Fruit fly (Drosophila melanogaster) whole organism, embryonic: ENCODE measurements around the gene sad.

Source experiments
- Atf3 ChIP-seq: fragments of 200-800 bp; sonication (Bioruptor generic); optimal IDR thresholded peaks from 3 replicates; lab custom pipeline; 2016; ENCODE audit warnings: missing biosample characterization, missing genetic modification characterization
- CG11398 ChIP-seq: fragments of 200-800 bp; sonication (Bioruptor generic); optimal IDR thresholded peaks from 2 replicates; lab custom pipeline; 2016; ENCODE audit warnings: missing biosample characterization, missing genetic modification characterization
- CG12219 ChIP-seq: fragments of 200-800 bp; sonication (Bioruptor generic); optimal IDR thresholded peaks from 3 replicates; lab custom pipeline; 2018; ENCODE audit warnings: missing biosample characterization, mild to moderate bottlenecking, missing genetic modification characterization
- CG15601 ChIP-seq: fragments of 200-800 bp; sonication (Bioruptor generic); optimal IDR thresholded peaks from 3 replicates; lab custom pipeline; 2019; ENCODE audit warnings: missing biosample characterization, mild to moderate bottlenecking, missing genetic modification characterization, moderate library complexity
- CG2202 ChIP-seq: fragments of 200-800 bp; sonication (Bioruptor generic); optimal IDR thresholded peaks from 2 replicates; lab custom pipeline; 2018; ENCODE audit warnings: missing biosample characterization, mild to moderate bottlenecking, missing genetic modification characterization
- CG32767 ChIP-seq: fragments of 200-800 bp; sonication (Bioruptor generic); IDR thresholded peaks from 2 replicates; pipeline ENCODE4 v1.3.6; 2022; ENCODE audit warnings: missing biosample characterization, missing genetic modification characterization
- CG3407 ChIP-seq: fragments of 200-800 bp; sonication (Bioruptor generic); optimal IDR thresholded peaks from 2 replicates; lab custom pipeline; 2018; ENCODE audit warnings: missing biosample characterization, mild to moderate bottlenecking, missing genetic modification characterization
- CG34224 ChIP-seq: fragments of 200-800 bp; sonication (Bioruptor generic); IDR thresholded peaks from 3 replicates; pipeline ENCODE4 v1.3.6; 2022; ENCODE audit warnings: missing biosample characterization, missing genetic modification characterization; ENCODE audit not compliant: partially characterized antibody
- CG34422 ChIP-seq: fragments of 200-800 bp; sonication (Bioruptor generic); IDR thresholded peaks from 3 replicates; pipeline ENCODE4 v1.3.6; 2022; ENCODE audit warnings: missing biosample characterization, missing genetic modification characterization
- CG6254 ChIP-seq: fragments of 200-800 bp; sonication (Bioruptor generic); optimal IDR thresholded peaks from 3 replicates; lab custom pipeline; 2017; ENCODE audit warnings: mild to moderate bottlenecking, missing biosample characterization, missing genetic modification reagents, missing genetic modification characterization
- CG8765 ChIP-seq: fragments of 200-800 bp; sonication (Bioruptor generic); IDR thresholded peaks from 2 replicates; pipeline ENCODE4 v1.3.6; 2022; ENCODE audit warnings: missing biosample characterization, missing genetic modification characterization
- CG8924 ChIP-seq: fragments of 200-800 bp; optimal IDR thresholded peaks from 3 replicates; lab custom pipeline; 2019; ENCODE audit warnings: missing biosample characterization, mild to moderate bottlenecking, missing genetic modification characterization, moderate library complexity
- CG8944 ChIP-seq: fragments of 200-800 bp; sonication (Bioruptor generic); optimal IDR thresholded peaks from 3 replicates; lab custom pipeline; 2016; ENCODE audit warnings: missing biosample characterization, missing genetic modification characterization
- CG9609 ChIP-seq: fragments of 200-800 bp; sonication (Bioruptor generic); optimal IDR thresholded peaks from 3 replicates; lab custom pipeline; 2016; ENCODE audit warnings: missing biosample characterization, missing genetic modification characterization
- CG9932 ChIP-seq: fragments of 200-800 bp; sonication (Bioruptor generic); IDR thresholded peaks from 2 replicates; pipeline ENCODE4 v1.3.6; 2022; ENCODE audit warnings: missing biosample characterization, missing genetic modification characterization
- CTCF ChIP-seq: fragments of 200-800 bp; sonication (Bioruptor generic); optimal IDR thresholded peaks from 2 replicates; lab custom pipeline; 2017; ENCODE audit warnings: missing biosample characterization, mild to moderate bottlenecking, missing genetic modification characterization, moderate library complexity
- Dfd ChIP-seq, 2 experiments: fragments of >200 bp; optimal IDR thresholded peaks; 2 replicates each; lab custom pipeline; 2017; ENCODE audit warnings: missing biosample characterization in 2 of 2, missing genetic modification characterization in 2 of 2
- Dref ChIP-seq: fragments of 200-800 bp; sonication (Bioruptor generic); IDR thresholded peaks from 2 replicates; pipeline ENCODE4 v1.3.6; 2022; ENCODE audit warnings: missing biosample characterization, missing genetic modification characterization
- Drgx ChIP-seq: fragments of 200-800 bp; sonication (Bioruptor generic); IDR thresholded peaks from 2 replicates; pipeline ENCODE4 v1.3.6; 2022; ENCODE audit warnings: missing biosample characterization, missing genetic modification characterization
- ERR ChIP-seq: fragments of 200-800 bp; sonication (Bioruptor generic); optimal IDR thresholded peaks from 2 replicates; lab custom pipeline; 2016; ENCODE audit warnings: missing biosample characterization, missing genetic modification characterization
- Fer3 ChIP-seq: fragments of 200-800 bp; sonication (Bioruptor generic); optimal IDR thresholded peaks from 2 replicates; lab custom pipeline; 2018; ENCODE audit warnings: missing biosample characterization, mild to moderate bottlenecking, missing genetic modification characterization, moderate library complexity
- Gug ChIP-seq: fragments of 200-800 bp; sonication (Bioruptor generic); IDR thresholded peaks from 4 replicates; pipeline ENCODE4 v1.3.6; 2022; ENCODE audit warnings: missing biosample characterization, missing genetic modification characterization
- Lhr ChIP-seq: fragments of 200-800 bp; sonication (Bioruptor generic); optimal IDR thresholded peaks from 3 replicates; lab custom pipeline; 2017; ENCODE audit warnings: mild to moderate bottlenecking, missing biosample characterization, missing genetic modification reagents, missing genetic modification characterization
- Mrtf ChIP-seq: fragments of 200-800 bp; sonication (Bioruptor generic); IDR thresholded peaks from 3 replicates; pipeline ENCODE4 v1.3.6; 2022; ENCODE audit warnings: missing biosample characterization, missing genetic modification characterization
- Myb ChIP-seq: fragments of 200-800 bp; sonication (Bioruptor generic); optimal IDR thresholded peaks from 2 replicates; lab custom pipeline; 2016; ENCODE audit warnings: missing biosample characterization, missing genetic modification characterization
- Opbp ChIP-seq: fragments of 200-800 bp; sonication (Bioruptor generic); IDR thresholded peaks from 3 replicates; pipeline ENCODE4 v1.3.6; 2022; ENCODE audit warnings: missing biosample characterization, missing genetic modification characterization; ENCODE audit not compliant: partially characterized antibody
- Ptx1 ChIP-seq: fragments of 200-800 bp; sonication (Bioruptor generic); IDR thresholded peaks from 2 replicates; pipeline ENCODE4 v1.3.6; 2022; ENCODE audit warnings: missing biosample characterization, missing genetic modification characterization
- Rfx ChIP-seq: fragments of 200-800 bp; sonication (Bioruptor generic); IDR thresholded peaks from 2 replicates; pipeline ENCODE4 v1.3.6; 2022; ENCODE audit warnings: missing biosample characterization, missing genetic modification characterization
- Scr ChIP-seq: fragments of 200-800 bp; sonication (Bioruptor generic); IDR thresholded peaks from 2 replicates; pipeline ENCODE4 v1.3.6; 2022; ENCODE audit warnings: missing biosample characterization, missing genetic modification characterization; ENCODE audit not compliant: partially characterized antibody
- Stat92E ChIP-seq, 3 experiments: fragments of >200 bp in 2 of 3; fragments of 200-800 bp in 1 of 3; sonication (Bioruptor generic) in 1 of 3; optimal IDR thresholded peaks; 2 replicates each; lab custom pipeline; 2017 to 2019; ENCODE audit warnings: missing biosample characterization in 3 of 3, missing genetic modification characterization in 3 of 3, mild to moderate bottlenecking in 1 of 3, moderate library complexity in 1 of 3
- Xrp1 ChIP-seq: fragments of 200-800 bp; sonication (Bioruptor generic); IDR thresholded peaks from 2 replicates; pipeline ENCODE4 v1.3.6; 2022; ENCODE audit warnings: missing biosample characterization, missing genetic modification characterization
- YL-1 ChIP-seq: fragments of 200-800 bp; sonication (Bioruptor generic); optimal IDR thresholded peaks from 3 replicates; lab custom pipeline; 2017; ENCODE audit warnings: missing biosample characterization, mild to moderate bottlenecking, missing genetic modification characterization
- chn ChIP-seq: fragments of 200-800 bp; sonication (Bioruptor generic); optimal IDR thresholded peaks from 2 replicates; lab custom pipeline; 2016; ENCODE audit warnings: missing biosample characterization, missing genetic modification characterization
- ci ChIP-seq: fragments of 200-800 bp; sonication (Bioruptor generic); IDR thresholded peaks from 3 replicates; pipeline ENCODE4 v1.3.6; 2022; ENCODE audit warnings: missing biosample characterization, missing genetic modification characterization
- dati ChIP-seq: fragments of 200-800 bp; sonication (Bioruptor generic); IDR thresholded peaks from 2 replicates; pipeline ENCODE4 v1.3.6; 2022; ENCODE audit warnings: missing biosample characterization, missing genetic modification characterization
- dimm ChIP-seq: fragments of 200-800 bp; sonication (Bioruptor generic); IDR thresholded peaks from 2 replicates; pipeline ENCODE4 v1.3.6; 2022; ENCODE audit warnings: missing biosample characterization, missing genetic modification characterization
- fd3F ChIP-seq: fragments of 200-800 bp; sonication (Bioruptor generic); optimal IDR thresholded peaks from 2 replicates; lab custom pipeline; 2018; ENCODE audit warnings: missing biosample characterization, mild to moderate bottlenecking, missing genetic modification characterization, moderate library complexity
- gro ChIP-seq: fragments of 200-800 bp; sonication (Bioruptor generic); optimal IDR thresholded peaks from 2 replicates; lab custom pipeline; 2016; ENCODE audit warnings: missing biosample characterization, missing genetic modification characterization
- gt ChIP-seq: fragments of 200-800 bp; sonication (Bioruptor generic); IDR thresholded peaks from 2 replicates; pipeline ENCODE4 v1.3.6; 2022; ENCODE audit warnings: missing biosample characterization, missing genetic modification characterization
- insv ChIP-seq, 2 experiments: fragments of 200-800 bp; sonication (Bioruptor generic); optimal IDR thresholded peaks; 3 replicates each; lab custom pipeline; 2016 to 2018; ENCODE audit warnings: missing biosample characterization in 2 of 2, missing genetic modification characterization in 2 of 2
- inv ChIP-seq: fragments of 200-800 bp; sonication (Bioruptor generic); IDR thresholded peaks from 2 replicates; pipeline ENCODE4 v1.3.6; 2022; ENCODE audit warnings: missing biosample characterization, missing genetic modification characterization; ENCODE audit not compliant: partially characterized antibody
- jumu ChIP-seq: fragments of 200-800 bp; sonication (Bioruptor generic); optimal IDR thresholded peaks from 3 replicates; lab custom pipeline; 2016; ENCODE audit warnings: missing biosample characterization, missing genetic modification characterization
- nau ChIP-seq: fragments of 200-800 bp; sonication (Bioruptor generic); optimal IDR thresholded peaks from 3 replicates; lab custom pipeline; 2017; ENCODE audit warnings: missing biosample characterization, mild to moderate bottlenecking, missing genetic modification characterization, missing genetic modification reagents
- pita ChIP-seq: fragments of 200-800 bp; sonication (Bioruptor generic); optimal IDR thresholded peaks from 2 replicates; lab custom pipeline; 2017; ENCODE audit warnings: missing biosample characterization, mild to moderate bottlenecking, missing genetic modification characterization
- pum ChIP-seq: fragments of 200-800 bp; sonication (Bioruptor generic); optimal IDR thresholded peaks from 2 replicates; lab custom pipeline; 2016; ENCODE audit warnings: missing biosample characterization, missing genetic modification characterization
- shn ChIP-seq: fragments of 200-800 bp; sonication (Bioruptor generic); optimal IDR thresholded peaks from 3 replicates; lab custom pipeline; 2016; ENCODE audit warnings: missing biosample characterization, missing genetic modification characterization
- tap ChIP-seq: fragments of 200-800 bp; optimal IDR thresholded peaks from 3 replicates; lab custom pipeline; 2019; ENCODE audit warnings: missing biosample characterization, mild to moderate bottlenecking, missing genetic modification characterization, moderate library complexity
- wor ChIP-seq: fragments of 200-800 bp; sonication (Bioruptor generic); IDR thresholded peaks from 2 replicates; pipeline ENCODE4 v1.3.6; 2022; ENCODE audit warnings: missing biosample characterization, missing genetic modification characterization
- yki ChIP-seq: fragments of >200 bp; optimal IDR thresholded peaks from 3 replicates; lab custom pipeline; 2018
- zen2 ChIP-seq: fragments of 200-800 bp; sonication (Bioruptor generic); IDR thresholded peaks from 3 replicates; pipeline ENCODE4 v1.3.6; 2022; ENCODE audit warnings: missing biosample characterization, missing genetic modification characterization; ENCODE audit not compliant: partially characterized antibody

The sad gene

DNA sequence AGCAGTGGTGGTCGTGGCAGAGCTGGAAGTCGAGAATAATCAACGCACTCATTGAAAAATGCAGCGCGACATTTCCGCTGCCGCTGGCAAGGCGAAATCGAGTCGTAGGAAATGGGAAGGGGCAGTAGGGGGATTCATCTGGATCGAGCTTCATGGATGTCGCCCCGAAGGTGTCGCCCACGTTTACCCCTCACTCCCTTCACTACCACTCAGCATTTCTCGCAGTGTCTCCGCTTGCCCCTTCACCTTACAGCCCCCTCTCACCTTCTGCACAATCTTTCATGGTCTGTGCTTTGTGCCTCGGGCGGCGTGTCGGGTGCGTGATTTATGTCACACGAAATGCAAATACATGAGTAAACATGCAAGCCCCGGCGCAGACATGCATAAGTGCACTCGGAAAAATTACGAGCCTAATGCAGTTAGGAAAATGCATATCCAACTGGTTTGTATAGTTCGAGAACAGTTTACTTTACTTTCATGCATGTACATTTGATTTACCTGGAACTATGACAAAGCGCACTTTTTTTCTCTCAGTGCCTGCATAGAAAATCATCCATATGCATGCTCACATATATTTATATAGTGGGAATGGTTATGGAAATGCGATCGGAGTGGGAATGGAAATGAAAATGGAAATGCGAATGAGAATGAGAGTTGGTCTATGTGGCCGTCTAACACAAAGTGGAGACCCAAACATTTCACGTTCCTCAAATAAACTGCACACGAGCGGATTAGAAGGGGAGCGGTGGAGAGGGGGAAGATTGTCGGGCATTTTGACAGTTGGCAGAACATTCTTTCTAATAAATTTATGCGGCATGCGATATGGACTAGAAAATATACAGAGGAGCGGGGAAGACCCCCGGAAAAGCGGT, 27.4 kb upstream of the sad start (continued):
- TF ChIP-seq Dref (GFP tag; lab: Robert Waterston, UW): no peak
- TF ChIP-seq Scr: no peak
- 0 out of 2 replicates have a peak, but pooled peaks have one; percentile 32 for TF ChIP-seq Rfx (GFP tag; lab: Robert Waterston, UW)
- TF ChIP-seq dati: peak; percentile 91
- TF ChIP-seq Gug: peak; percentile 90
- no peak for TF ChIP-seq pita (GFP tag; lab: Kevin White, UChicago)
- peak; percentile 88 for TF ChIP-seq CG8924
- TF ChIP-seq ci: peak; percentile 97
- TF ChIP-seq Opbp (GFP tag; lab: Robert Waterston, UW): 0 out of 3 replicates have a peak, but pooled peaks have one; percentile 42
- TF ChIP-seq jumu (GFP tag; lab: Kevin White, UChicago): peak; percentile 93
- TF ChIP-seq CTCF: peak; percentile 57
- peak; percentile 92 for TF ChIP-seq Drgx (GFP tag; lab: Robert Waterston, UW)
- TF ChIP-seq gro (GFP tag; lab: Kevin White, UChicago): no peak
- TF ChIP-seq zen2: no peak
- TF ChIP-seq shn (GFP tag; lab: Kevin White, UChicago): peak; percentile 81
- peak; percentile 87 for TF ChIP-seq CG12219 (GFP tag; lab: Kevin White, UChicago)
- TF ChIP-seq Mrtf (GFP tag; lab: Robert Waterston, UW): peak; percentile 86
- no peak for TF ChIP-seq fd3F
- peak; percentile 92 for TF ChIP-seq Ptx1 (GFP tag; lab: Robert Waterston, UW)
- peak; percentile 91 for TF ChIP-seq CG6254
- TF ChIP-seq ERR (GFP tag; lab: Kevin White, UChicago): peak; percentile 78
- peak; percentile 92 for TF ChIP-seq wor (GFP tag; lab: Robert Waterston, UW)
- TF ChIP-seq CG9932 (GFP tag; lab: Robert Waterston, UW): no peak
- TF ChIP-seq inv (GFP tag; lab: Robert Waterston, UW): no peak
- peak; percentile 94 for TF ChIP-seq CG15601 (tag; lab: Kevin White, UChicago)
- peak; percentile 93 for TF ChIP-seq chn (GFP tag; lab: Kevin White, UChicago)
- TF ChIP-seq CG32767 (GFP tag; lab: Robert Waterston, UW): peak; percentile 83
- no peak for TF ChIP-seq insv (GFP tag; optimal IDR thresholded peaks at IDR 0.05; lab: Kevin White, UChicago)
- no peak for TF ChIP-seq CG34224 (GFP tag; lab: Robert Waterston, UW)
- TF ChIP-seq CG9609 (GFP tag; lab: Kevin White, UChicago): peak; percentile 84
- peak; percentile 11 for TF ChIP-seq YL-1 (GFP tag; lab: Kevin White, UChicago)
- peak; percentile 90 for TF ChIP-seq CG2202 (tag; lab: Kevin White, UChicago)
- TF ChIP-seq pum (GFP tag; lab: Kevin White, UChicago): peak; percentile 90
- TF ChIP-seq CG11398: peak; percentile 87
- TF ChIP-seq CG3407 (GFP tag; lab: Kevin White, UChicago): peak; percentile 94
- TF ChIP-seq Stat92E (GFP tag; optimal IDR thresholded peaks at IDR 0.05; lab: Kevin White, UChicago): peak in 1 of 3 experiments; percentile 90
- peak; percentile 83 for TF ChIP-seq dimm
- no peak for TF ChIP-seq yki (lab: Kevin White, UChicago)
- TF ChIP-seq Dfd (GFP tag; optimal IDR thresholded peaks at IDR 0.05; lab: Kevin White, UChicago): no peak
- peak; percentile 68 for TF ChIP-seq Fer3 (tag; lab: Kevin White, UChicago)
- peak; percentile 57 for TF ChIP-seq Myb (GFP tag; lab: Kevin White, UChicago)
- TF ChIP-seq Xrp1 (GFP tag; lab: Robert Waterston, UW): peak; percentile 95
- peak; percentile 89 for TF ChIP-seq Atf3 (GFP tag; lab: Kevin White, UChicago)
- TF ChIP-seq nau (GFP tag; lab: Kevin White, UChicago): peak; percentile 88
- TF ChIP-seq gt (GFP tag; lab: Robert Waterston, UW): peak; percentile 94
- TF ChIP-seq CG8944 (GFP tag; lab: Kevin White, UChicago): peak; percentile 91
- TF ChIP-seq Lhr (GFP tag; lab: Kevin White, UChicago): peak; percentile 86
- peak; percentile 91 for TF ChIP-seq tap (tag; lab: Kevin White, UChicago)
- peak; percentile 35; the same call in 1 of the 2 replicates for TF ChIP-seq CG8765 (GFP tag; lab: Robert Waterston, UW)
- peak; percentile 90; the same call in 2 of the 3 replicates for TF ChIP-seq CG34422
